Fruit fly (Drosophila melanogaster) whole organism, embryonic: ENCODE measurements around the gene CG1764.

ENCODE experiments used
- Bdp1 ChIP-seq: fragments of 200-800 bp; sonication (Bioruptor generic); optimal IDR thresholded peaks from 3 replicates; lab custom pipeline; 2016; ENCODE audit warnings: missing biosample characterization, missing genetic modification characterization
- Bteb2 ChIP-seq: fragments of 200-800 bp; sonication (Bioruptor generic); optimal IDR thresholded peaks from 2 replicates; lab custom pipeline; 2016; ENCODE audit warnings: missing biosample characterization, missing genetic modification characterization
- CG10209 ChIP-seq: fragments of 200-800 bp; sonication (Bioruptor generic); optimal IDR thresholded peaks from 3 replicates; lab custom pipeline; 2017; ENCODE audit warnings: missing biosample characterization, mild to moderate bottlenecking, missing genetic modification characterization, missing genetic modification reagents
- CG10366 ChIP-seq: fragments of 200-800 bp; sonication (Bioruptor generic); IDR thresholded peaks from 2 replicates; pipeline ENCODE4 v1.3.6; 2022; ENCODE audit warnings: missing biosample characterization, missing genetic modification characterization
- CG10462 ChIP-seq: fragments of 200-800 bp; sonication (Bioruptor generic); optimal IDR thresholded peaks from 2 replicates; lab custom pipeline; 2016; ENCODE audit warnings: missing biosample characterization, missing genetic modification characterization
- CG12155 ChIP-seq: fragments of 200-800 bp; sonication (Bioruptor generic); optimal IDR thresholded peaks from 3 replicates; lab custom pipeline; 2016; ENCODE audit warnings: missing biosample characterization, missing genetic modification characterization
- CG13624 ChIP-seq: fragments of 200-800 bp; sonication (Bioruptor generic); optimal IDR thresholded peaks from 2 replicates; lab custom pipeline; 2016; ENCODE audit warnings: missing biosample characterization, missing genetic modification characterization
- CG13775 ChIP-seq: fragments of 200-800 bp; sonication (Bioruptor generic); optimal IDR thresholded peaks from 3 replicates; lab custom pipeline; 2017; ENCODE audit warnings: missing biosample characterization, mild to moderate bottlenecking, missing genetic modification characterization
- CG14710 ChIP-seq: fragments of 200-800 bp; sonication (Bioruptor generic); optimal IDR thresholded peaks from 3 replicates; lab custom pipeline; 2019; ENCODE audit warnings: missing biosample characterization, mild to moderate bottlenecking, missing genetic modification characterization, moderate library complexity
- CG18476 ChIP-seq: fragments of 200-800 bp; sonication (Bioruptor generic); optimal IDR thresholded peaks from 2 replicates; lab custom pipeline; 2016; ENCODE audit warnings: missing biosample characterization, mild to moderate bottlenecking, missing genetic modification characterization
- CG30020 ChIP-seq: fragments of 200-800 bp; optimal IDR thresholded peaks from 2 replicates; lab custom pipeline; 2019; ENCODE audit warnings: missing biosample characterization, mild to moderate bottlenecking, missing genetic modification characterization, moderate library complexity
- CG3407 ChIP-seq: fragments of 200-800 bp; sonication (Bioruptor generic); optimal IDR thresholded peaks from 2 replicates; lab custom pipeline; 2018; ENCODE audit warnings: missing biosample characterization, mild to moderate bottlenecking, missing genetic modification characterization
- CG34376 ChIP-seq: fragments of 200-800 bp; sonication (Bioruptor generic); optimal IDR thresholded peaks from 2 replicates; lab custom pipeline; 2018; ENCODE audit warnings: missing biosample characterization, mild to moderate bottlenecking, missing genetic modification characterization
- CG4404 ChIP-seq: fragments of 200-800 bp; sonication (Bioruptor generic); IDR thresholded peaks from 2 replicates; pipeline ENCODE4 v1.3.6; 2022; ENCODE audit warnings: missing biosample characterization, missing genetic modification characterization
- CG6254 ChIP-seq: fragments of 200-800 bp; sonication (Bioruptor generic); optimal IDR thresholded peaks from 3 replicates; lab custom pipeline; 2017; ENCODE audit warnings: mild to moderate bottlenecking, missing biosample characterization, missing genetic modification reagents, missing genetic modification characterization
- CG6854 ChIP-seq: fragments of 200-800 bp; sonication (Bioruptor generic); optimal IDR thresholded peaks from 3 replicates; lab custom pipeline; 2017; ENCODE audit warnings: missing biosample characterization, mild to moderate bottlenecking, missing genetic modification characterization
- CG7987 ChIP-seq: fragments of 200-800 bp; sonication (Bioruptor generic); optimal IDR thresholded peaks from 2 replicates; lab custom pipeline; 2018; ENCODE audit warnings: missing biosample characterization, mild to moderate bottlenecking, missing genetic modification characterization, moderate library complexity
- CG8089 ChIP-seq: fragments of 200-800 bp; sonication (Bioruptor generic); optimal IDR thresholded peaks from 3 replicates; lab custom pipeline; 2016; ENCODE audit warnings: missing biosample characterization, missing genetic modification characterization
- CG8290 ChIP-seq, 3 experiments: fragments of 200-800 bp; sonication (Bioruptor generic); optimal IDR thresholded peaks; 2 replicates each; lab custom pipeline; 2016 to 2019; ENCODE audit warnings: missing biosample characterization in 3 of 3, missing genetic modification characterization in 3 of 3, mild to moderate bottlenecking in 2 of 3, moderate library complexity in 1 of 3
- CG9437 ChIP-seq: fragments of 200-800 bp; sonication (Bioruptor generic); optimal IDR thresholded peaks from 2 replicates; lab custom pipeline; 2018; ENCODE audit warnings: missing biosample characterization, mild to moderate bottlenecking, missing genetic modification characterization
- D19B ChIP-seq: fragments of 200-800 bp; sonication (Bioruptor generic); optimal IDR thresholded peaks from 2 replicates; lab custom pipeline; 2017; ENCODE audit warnings: missing biosample characterization, mild to moderate bottlenecking, missing genetic modification characterization
- Dip2 ChIP-seq: fragments of 200-800 bp; sonication (Bioruptor generic); IDR thresholded peaks from 2 replicates; pipeline ENCODE4 v1.3.6; 2022; ENCODE audit warnings: missing biosample characterization, missing genetic modification characterization
- Doc2 ChIP-seq: fragments of 200-800 bp; sonication (Bioruptor generic); IDR thresholded peaks from 2 replicates; pipeline ENCODE4 v1.3.6; 2022; ENCODE audit warnings: missing biosample characterization, missing genetic modification characterization
- Drgx ChIP-seq: fragments of 200-800 bp; sonication (Bioruptor generic); IDR thresholded peaks from 2 replicates; pipeline ENCODE4 v1.3.6; 2022; ENCODE audit warnings: missing biosample characterization, missing genetic modification characterization
- Ets65A ChIP-seq: fragments of 200-800 bp; sonication (Bioruptor generic); peaks from one replicate; lab custom pipeline; 2016; ENCODE audit warnings: missing biosample characterization, missing genetic modification characterization
- HLH54F ChIP-seq: fragments of 200-800 bp; sonication (Bioruptor generic); optimal IDR thresholded peaks from 3 replicates; lab custom pipeline; 2016; ENCODE audit warnings: missing biosample characterization, missing genetic modification characterization
- HLHmδ ChIP-seq: fragments of 200-800 bp; sonication (Bioruptor generic); optimal IDR thresholded peaks from 2 replicates; lab custom pipeline; 2018; ENCODE audit warnings: missing biosample characterization, mild to moderate bottlenecking, missing genetic modification characterization, moderate library complexity
- MBD-R2 ChIP-seq: fragments of 200-800 bp; sonication (Bioruptor generic); IDR thresholded peaks from 2 replicates; pipeline ENCODE4 v1.3.6; 2022; ENCODE audit warnings: missing biosample characterization, missing genetic modification characterization
- NC2β ChIP-seq: fragments of 200-800 bp; sonication (Bioruptor generic); optimal IDR thresholded peaks from 2 replicates; lab custom pipeline; 2016; ENCODE audit warnings: missing biosample characterization, missing genetic modification characterization
- Six4 ChIP-seq: fragments of 200-800 bp; sonication (Bioruptor generic); optimal IDR thresholded peaks from 2 replicates; lab custom pipeline; 2016; ENCODE audit warnings: missing biosample characterization, missing genetic modification characterization
- Sry-β ChIP-seq: fragments of 200-800 bp; sonication (Bioruptor generic); optimal IDR thresholded peaks from 2 replicates; lab custom pipeline; 2018; ENCODE audit warnings: missing biosample characterization, mild to moderate bottlenecking, missing genetic modification characterization, moderate library complexity
- Ssrp ChIP-seq: fragments of 200-800 bp; sonication (Bioruptor generic); optimal IDR thresholded peaks from 2 replicates; lab custom pipeline; 2018; ENCODE audit warnings: missing biosample characterization, mild to moderate bottlenecking, missing genetic modification characterization, moderate library complexity
- Stat92E ChIP-seq, 3 experiments: fragments of >200 bp in 2 of 3; fragments of 200-800 bp in 1 of 3; sonication (Bioruptor generic) in 1 of 3; optimal IDR thresholded peaks; 2 replicates each; lab custom pipeline; 2017 to 2019; ENCODE audit warnings: missing biosample characterization in 3 of 3, missing genetic modification characterization in 3 of 3, mild to moderate bottlenecking in 1 of 3, moderate library complexity in 1 of 3
- abd-A ChIP-seq: fragments of 200-800 bp; sonication (Bioruptor generic); optimal IDR thresholded peaks from 3 replicates; lab custom pipeline; 2019; ENCODE audit warnings: missing biosample characterization, mild to moderate bottlenecking, missing genetic modification characterization, moderate library complexity
- bcd ChIP-seq: fragments of 200-800 bp; sonication (Bioruptor generic); optimal IDR thresholded peaks from 2 replicates; lab custom pipeline; 2017; ENCODE audit warnings: missing biosample characterization, mild to moderate bottlenecking, missing genetic modification characterization
- bigmax ChIP-seq: fragments of 200-800 bp; sonication (Bioruptor generic); optimal IDR thresholded peaks from 2 replicates; lab custom pipeline; 2018; ENCODE audit warnings: missing biosample characterization, mild to moderate bottlenecking, missing genetic modification characterization
- da ChIP-seq: fragments of 200-800 bp; sonication (Bioruptor generic); optimal IDR thresholded peaks from 2 replicates; lab custom pipeline; 2016; ENCODE audit warnings: missing biosample characterization, missing genetic modification characterization
- dmrt99B ChIP-seq: fragments of 200-800 bp; sonication (Bioruptor generic); optimal IDR thresholded peaks from 2 replicates; lab custom pipeline; 2018; ENCODE audit warnings: missing biosample characterization, mild to moderate bottlenecking, missing genetic modification characterization, moderate library complexity
- gsb ChIP-seq: fragments of 200-800 bp; sonication (Bioruptor generic); IDR thresholded peaks from 2 replicates; pipeline ENCODE4 v1.3.6; 2022; ENCODE audit warnings: missing biosample characterization, missing genetic modification characterization
- jing ChIP-seq: fragments of 200-800 bp; sonication (Bioruptor generic); optimal IDR thresholded peaks from 2 replicates; lab custom pipeline; 2018; ENCODE audit warnings: missing biosample characterization, mild to moderate bottlenecking, missing genetic modification characterization
- kah ChIP-seq: fragments of 200-800 bp; sonication (Bioruptor generic); optimal IDR thresholded peaks from 2 replicates; lab custom pipeline; 2018; ENCODE audit warnings: missing biosample characterization, mild to moderate bottlenecking, missing genetic modification characterization
- kni ChIP-seq: fragments of 200-800 bp; sonication (Bioruptor generic); optimal IDR thresholded peaks from 3 replicates; lab custom pipeline; 2017; ENCODE audit warnings: mild to moderate bottlenecking, missing biosample characterization, missing genetic modification reagents, missing genetic modification characterization
- maf-S ChIP-seq: fragments of 200-800 bp; sonication (Bioruptor generic); optimal IDR thresholded peaks from 2 replicates; lab custom pipeline; 2016; ENCODE audit warnings: missing biosample characterization, missing genetic modification characterization
- nerfin-1 ChIP-seq: fragments of 200-800 bp; sonication (Bioruptor generic); optimal IDR thresholded peaks from 3 replicates; lab custom pipeline; 2019; ENCODE audit warnings: missing biosample characterization, mild to moderate bottlenecking, missing genetic modification characterization, moderate library complexity
- org-1 ChIP-seq: fragments of 200-800 bp; sonication (Bioruptor generic); optimal IDR thresholded peaks from 2 replicates; lab custom pipeline; 2017; ENCODE audit warnings: missing biosample characterization, missing genetic modification characterization
- p53 ChIP-seq: fragments of 200-800 bp; sonication (Bioruptor generic); optimal IDR thresholded peaks from 2 replicates; lab custom pipeline; 2016; ENCODE audit warnings: missing biosample characterization, missing genetic modification characterization
- pfk ChIP-seq: fragments of 200-800 bp; sonication (Bioruptor generic); optimal IDR thresholded peaks from 2 replicates; lab custom pipeline; 2018; ENCODE audit warnings: missing biosample characterization, mild to moderate bottlenecking, missing genetic modification characterization, moderate library complexity
- slbo ChIP-seq: fragments of 200-800 bp; sonication (Bioruptor generic); IDR thresholded peaks from 2 replicates; pipeline ENCODE4 v1.3.6; 2022; ENCODE audit warnings: missing biosample characterization, missing genetic modification characterization
- sob ChIP-seq: fragments of 200-800 bp; sonication (Bioruptor generic); IDR thresholded peaks from 2 replicates; pipeline ENCODE4 v1.3.6; 2022; ENCODE audit warnings: missing biosample characterization, missing genetic modification characterization
- ttk ChIP-seq: fragments of 200-800 bp; sonication (Bioruptor generic); IDR thresholded peaks from 2 replicates; pipeline ENCODE4 v2.1.2; 2022; ENCODE audit warnings: missing biosample characterization, missing genetic modification characterization
- tx ChIP-seq: fragments of 200-800 bp; sonication (Bioruptor generic); optimal IDR thresholded peaks from 2 replicates; lab custom pipeline; 2016; ENCODE audit warnings: missing biosample characterization, missing genetic modification characterization
- wek ChIP-seq: fragments of 200-800 bp; sonication (Bioruptor generic); optimal IDR thresholded peaks from 3 replicates; lab custom pipeline; 2018; ENCODE audit warnings: missing biosample characterization, mild to moderate bottlenecking, missing genetic modification characterization, moderate library complexity

Gene CG1764

dm6 chrX:13258757-13259067 lies 43.5 kb downstream of the CG1764 start, which contains the start of gene comt (continued):
- TF ChIP-seq nerfin-1 (tag; lab: Kevin White, UChicago) (peak; percentile 44), tx (GFP tag; lab: Kevin White, UChicago) (no peak), CG8290 (GFP tag; optimal IDR thresholded peaks at IDR 0.05; lab: Kevin White, UChicago) (no peak), CG8290 (tag; optimal IDR thresholded peaks at IDR 0.05; lab: Kevin White, UChicago) (no peak), org-1 (GFP tag; lab: Kevin White, UChicago) (no peak), jing (GFP tag; lab: Kevin White, UChicago) (no peak), NC2β (GFP tag; lab: Kevin White, UChicago) (no peak), da (no peak), CG9437 (GFP tag; lab: Kevin White, UChicago) (peak; percentile 47), maf-S (no peak), abd-A (tag; lab: Kevin White, UChicago) (no peak), p53 (GFP tag; lab: Kevin White, UChicago) (no peak), dmrt99B (tag; lab: Kevin White, UChicago) (no peak), CG7987 (GFP tag; lab: Kevin White, UChicago) (no peak), Sry-β (no peak), slbo (GFP tag; lab: Robert Waterston, UW) (peak; percentile 47), Drgx (GFP tag; lab: Robert Waterston, UW) (peak; percentile 35; the same call in 1 of the 2 replicates), CG10462 (peak; percentile 41), ttk (no peak), bigmax (GFP tag; lab: Kevin White, UChicago) (no peak), D19B (GFP tag; lab: Kevin White, UChicago) (peak; percentile 36), Bdp1 (GFP tag; lab: Kevin White, UChicago) (no peak), CG10209 (GFP tag; lab: Kevin White, UChicago) (peak; percentile 58), wek (no peak), HLH54F (GFP tag; lab: Kevin White, UChicago) (no peak), Stat92E (GFP tag; optimal IDR thresholded peaks at IDR 0.05; lab: Kevin White, UChicago) (no peak), Dip2 (GFP tag; lab: Robert Waterston, UW) (no peak), CG30020 (tag; lab: Kevin White, UChicago) (peak; percentile 31), bcd (GFP tag; lab: Kevin White, UChicago) (no peak), Ets65A (GFP tag; lab: Kevin White, UChicago) (no peak), CG10366 (peak; percentile 43; the same call in 1 of the 2 replicates), gsb (GFP tag; lab: Robert Waterston, UW) (no peak), pfk (GFP tag; lab: Kevin White, UChicago) (no peak), CG8089 (GFP tag; lab: Kevin White, UChicago) (no peak), sob (peak; percentile 45), HLHmδ (GFP tag; lab: Kevin White, UChicago) (no peak), CG12155 (GFP tag; lab: Kevin White, UChicago) (no peak), CG34376 (GFP tag; lab: Kevin White, UChicago) (no peak), MBD-R2 (no peak; the same call in 1 of the 2 replicates), CG13624 (GFP tag; lab: Kevin White, UChicago) (no peak), kni (no peak), CG13775 (peak; percentile 73), CG18476 (peak; percentile 9), CG6854 (no peak), CG3407 (peak; percentile 8), Bteb2 (no peak), CG4404 (GFP tag; lab: Robert Waterston, UW) (no peak), Six4 (GFP tag; lab: Kevin White, UChicago) (peak; percentile 31), CG6254 (GFP tag; lab: Kevin White, UChicago) (peak; percentile 63), kah (GFP tag; lab: Kevin White, UChicago) (peak; percentile 7), CG14710 (tag; lab: Kevin White, UChicago) (peak; percentile 76), Doc2 (GFP tag; lab: Robert Waterston, UW) (no peak), Ssrp (tag; lab: Kevin White, UChicago) (peak; percentile 68)
